Worm (Caenorhabditis elegans): ENCODE measurements around the gene sra-9.

Gene sra-9

ce11 chrII:9493242-9494058 lies 38.7 kb upstream of the sra-9 start:
- TF ChIP-seq mdl-1 (tag; optimal IDR thresholded peaks at IDR 0.05): no peak
- TF ChIP-seq snpc-4 (tag; optimal IDR thresholded peaks at IDR 0.05): no peak
- TF ChIP-seq nhr-25 (tag; optimal IDR thresholded peaks at IDR 0.05): peak; percentile 49
- peak; percentile 10 for TF ChIP-seq nhr-129 (tag; optimal IDR thresholded peaks at IDR 0.05)
- TF ChIP-seq blmp-1 (tag; optimal IDR thresholded peaks at IDR 0.05; ENCODE audit: insufficient read depth): no peak
- TF ChIP-seq lin-39 (tag; optimal IDR thresholded peaks at IDR 0.05): no peak
- no peak for TF ChIP-seq unc-39 (tag; optimal IDR thresholded peaks at IDR 0.05)
- peak; percentile 10 for TF ChIP-seq egl-27 (tag; optimal IDR thresholded peaks at IDR 0.05)
- peak; percentile 21 for TF ChIP-seq crh-2 (tag; optimal IDR thresholded peaks at IDR 0.05)
- TF ChIP-seq sma-9 (GFP tag; optimal IDR thresholded peaks at IDR 0.05): peak; percentile 61
- TF ChIP-seq sma-9 (tag; optimal IDR thresholded peaks at IDR 0.05): no peak
- TF ChIP-seq sma-3 (GFP tag; optimal IDR thresholded peaks at IDR 0.05): peak; percentile 30
- TF ChIP-seq gmeb-1 (tag; optimal IDR thresholded peaks at IDR 0.05): no peak

- TF ChIP-seq F13H6.1 (tag; optimal IDR thresholded peaks at IDR 0.05) (no peak), zag-1 (tag; optimal IDR thresholded peaks at IDR 0.05) (peak; percentile 29), nhr-129 (tag; optimal IDR thresholded peaks at IDR 0.05) (peak; percentile 25), crh-2 (tag; optimal IDR thresholded peaks at IDR 0.05) (peak; percentile 43), sem-4 (tag; optimal IDR thresholded peaks at IDR 0.05) (peak; percentile 41), mab-5 (tag; optimal IDR thresholded peaks at IDR 0.05) (no peak), C34F6.9 (tag; optimal IDR thresholded peaks at IDR 0.05) (peak; percentile 40), sma-9 (GFP tag; optimal IDR thresholded peaks at IDR 0.05) (peak; percentile 29), sma-9 (tag; optimal IDR thresholded peaks at IDR 0.05) (no peak), unc-55 (GFP tag; optimal IDR thresholded peaks at IDR 0.05) (peak; percentile 67), lsy-2 (tag; optimal IDR thresholded peaks at IDR 0.05) (peak in 1 of 2 experiments; percentile 34)
Measured at ce11 chrII:9497309-9497708, 34.8 kb upstream of the sra-9 start.

ce11 chrII:9498589-9498988 lies 33.5 kb upstream of the sra-9 start:
- no peak for TF ChIP-seq nhr-21 (tag; optimal IDR thresholded peaks at IDR 0.05)
- peak; percentile 23 for TF ChIP-seq gmeb-1 (tag; optimal IDR thresholded peaks at IDR 0.05)
- no peak for TF ChIP-seq ceh-16 (tag; optimal IDR thresholded peaks at IDR 0.05)
- no peak for TF ChIP-seq nhr-12 (tag; optimal IDR thresholded peaks at IDR 0.05)
- peak; percentile 38 for TF ChIP-seq fos-1 (tag; optimal IDR thresholded peaks at IDR 0.05)
- no peak for TF ChIP-seq nhr-10 (tag; optimal IDR thresholded peaks at IDR 0.05)
- no peak for TF ChIP-seq dmd-4 (tag; optimal IDR thresholded peaks at IDR 0.05)
- peak; percentile 13 for TF ChIP-seq sma-9 (GFP tag; optimal IDR thresholded peaks at IDR 0.05)
- TF ChIP-seq sma-9 (tag; optimal IDR thresholded peaks at IDR 0.05): no peak

- no peak for TF ChIP-seq lsy-2 (tag; optimal IDR thresholded peaks at IDR 0.05)
- peak; percentile 92 for TF ChIP-seq sma-9 (GFP tag; optimal IDR thresholded peaks at IDR 0.05)
- no peak for TF ChIP-seq sma-9 (tag; optimal IDR thresholded peaks at IDR 0.05)
- no peak for TF ChIP-seq ceh-16 (tag; optimal IDR thresholded peaks at IDR 0.05)
- TF ChIP-seq nhr-21 (tag; optimal IDR thresholded peaks at IDR 0.05): no peak
- peak in 1 of 2 experiments; percentile 63 for TF ChIP-seq mdl-1 (tag; optimal IDR thresholded peaks at IDR 0.05)
- peak; percentile 78 for TF ChIP-seq F13H6.1 (tag; optimal IDR thresholded peaks at IDR 0.05)
- TF ChIP-seq gmeb-1 (tag; optimal IDR thresholded peaks at IDR 0.05): peak; percentile 46
- TF ChIP-seq alr-1 (tag; optimal IDR thresholded peaks at IDR 0.05): no peak
- peak; percentile 49 for TF ChIP-seq sma-3 (GFP tag; optimal IDR thresholded peaks at IDR 0.05)
- TF ChIP-seq nhr-129 (tag; optimal IDR thresholded peaks at IDR 0.05): peak; percentile 7
- TF ChIP-seq fos-1 (tag; optimal IDR thresholded peaks at IDR 0.05): peak; percentile 78
- TF ChIP-seq ceh-82 (tag; optimal IDR thresholded peaks at IDR 0.05): no peak
- peak; percentile 66 for TF ChIP-seq crh-2 (tag; optimal IDR thresholded peaks at IDR 0.05)
- no peak for TF ChIP-seq unc-55 (GFP tag; optimal IDR thresholded peaks at IDR 0.05)
- TF ChIP-seq nhr-77 (tag; optimal IDR thresholded peaks at IDR 0.05): no peak
Measured at ce11 chrII:9500926-9501325, 31.2 kb upstream of the sra-9 start.

- TF ChIP-seq F13H6.1 (tag; optimal IDR thresholded peaks at IDR 0.05) (peak; percentile 72), crh-2 (tag; optimal IDR thresholded peaks at IDR 0.05) (peak; percentile 63), elt-1 (tag; optimal IDR thresholded peaks at IDR 0.05) (no peak), mdl-1 (tag; optimal IDR thresholded peaks at IDR 0.05) (no peak), nhr-23 (tag; optimal IDR thresholded peaks at IDR 0.05) (no peak), lin-13 (GFP tag; optimal IDR thresholded peaks at IDR 0.05) (no peak), snpc-4 (tag; optimal IDR thresholded peaks at IDR 0.05) (no peak), lsy-2 (tag; optimal IDR thresholded peaks at IDR 0.05) (no peak), ztf-11 (tag; optimal IDR thresholded peaks at IDR 0.05) (no peak), sem-4 (tag; optimal IDR thresholded peaks at IDR 0.05) (no peak), sma-3 (GFP tag; optimal IDR thresholded peaks at IDR 0.05) (peak; percentile 8), gmeb-1 (tag; optimal IDR thresholded peaks at IDR 0.05) (peak; percentile 46), sma-9 (GFP tag; optimal IDR thresholded peaks at IDR 0.05) (peak; percentile 78), sma-9 (tag; optimal IDR thresholded peaks at IDR 0.05) (no peak), fos-1 (tag; optimal IDR thresholded peaks at IDR 0.05) (no peak), elt-3 (tag; optimal IDR thresholded peaks at IDR 0.05) (no peak), dmd-4 (tag; optimal IDR thresholded peaks at IDR 0.05) (no peak), nhr-25 (tag; optimal IDR thresholded peaks at IDR 0.05) (no peak), nhr-11 (tag; optimal IDR thresholded peaks at IDR 0.05) (no peak)
Measured at ce11 chrII:9501955-9502354, 30.2 kb upstream of the sra-9 start.

All from whole organism, L2 larva.